Worm (Caenorhabditis elegans) whole organism, young adult: ENCODE results near the gene Y58A7A.1.

Experiments used
- C06A6.2 ChIP-seq: fragments of 200-800 bp; sonication (Bioruptor generic); conservative IDR thresholded peaks from 2 replicates; pipeline ENCODE4 v1.3.6; 2022; ENCODE audit warnings: missing genetic modification characterization, missing compliant biosample characterization
- Y79H2A.3 ChIP-seq: fragments of 200-800 bp; sonication (Bioruptor generic); conservative IDR thresholded peaks from 2 replicates; pipeline ENCODE4 v1.3.6; 2022; ENCODE audit warnings: missing genetic modification reagents, missing genetic modification characterization, missing compliant biosample characterization
- hmg-20 ChIP-seq: fragments of 200-800 bp; sonication (Bioruptor generic); IDR thresholded peaks from 2 replicates; pipeline ENCODE4 v1.3.6; 2022; ENCODE audit warnings: missing genetic modification reagents, missing genetic modification characterization, missing compliant biosample characterization
- mel-28 ChIP-seq: sonication (generic microtip); optimal IDR thresholded peaks from 2 replicates; lab custom pipeline; 2016; ENCODE audit warnings: borderline replicate concordance, mild to moderate bottlenecking, missing genetic modification characterization, missing compliant biosample characterization
- unc-62 ChIP-seq: fragments of 150-350 bp; optimal IDR thresholded peaks from 2 replicates; lab custom pipeline; 2014; ENCODE audit warnings: missing biosample characterization, missing genetic modification reagents, missing genetic modification characterization

- no peak for TF ChIP-seq hmg-20 (GFP tag; lab: Robert Waterston, UW)
- TF ChIP-seq mel-28 = no peak
- no peak for TF ChIP-seq unc-62 (GFP tag; lab: Kevin White, UChicago)
- TF ChIP-seq C06A6.2 = no peak
- TF ChIP-seq Y79H2A.3 = no peak
These were observed 21.0 kb upstream of the Y58A7A.1 start for ce11 chrV:5090386-5090785.
